Worm (Caenorhabditis elegans) whole organism, L4/young adult: Measurements from ENCODE around the gene ets-8.

Experiments
- W03F9.2 ChIP-seq: fragments of 150-350 bp; optimal IDR thresholded peaks from 2 replicates; lab custom pipeline; 2014; ENCODE audit warnings: missing biosample characterization, missing genetic modification characterization
- dao-5 ChIP-seq: sonication (generic microtip); optimal IDR thresholded peaks from 2 replicates; lab custom pipeline; 2016; ENCODE audit warnings: missing genotype, missing genetic modification characterization, moderate library complexity, missing compliant biosample characterization
- him-1 ChIP-seq: sonication (generic microtip); optimal IDR thresholded peaks from 2 replicates; lab custom pipeline; 2016; ENCODE audit warnings: missing genotype, missing genetic modification reagents, missing genetic modification characterization, missing compliant biosample characterization

DNA sequence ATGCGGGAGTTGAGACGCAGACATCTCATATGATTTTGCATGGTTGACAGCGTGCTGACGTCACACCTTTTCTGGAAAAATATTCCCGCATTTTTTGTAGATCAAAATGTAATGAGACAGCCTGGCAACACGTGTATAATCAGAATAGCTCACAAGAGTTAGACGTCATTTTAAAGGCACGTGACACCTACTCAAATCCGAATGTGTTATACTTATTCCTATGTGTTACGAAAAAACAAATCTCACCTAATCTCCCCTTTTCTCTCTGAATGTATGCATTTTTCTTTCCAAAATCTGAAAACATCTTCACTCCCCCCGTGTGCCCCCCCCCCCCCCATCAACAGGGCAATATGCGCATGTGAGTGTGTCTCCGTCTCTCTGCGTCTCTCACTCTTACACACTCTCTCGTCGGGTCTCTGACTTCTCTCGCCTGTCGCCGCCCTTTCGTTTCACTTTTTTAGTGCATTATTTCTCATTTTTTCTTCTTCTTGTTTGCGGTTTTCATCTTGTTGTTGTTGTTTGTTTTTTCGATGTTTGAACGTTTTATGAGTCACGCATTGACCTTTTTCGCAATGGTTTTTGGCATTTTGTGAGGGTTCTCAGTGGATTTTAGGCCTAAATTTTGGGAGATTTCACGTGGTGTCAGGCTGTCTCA, 8.2 kb upstream of the ets-8 start:
- TF ChIP-seq him-1 (no peak), dao-5 (no peak), W03F9.2 (tag; lab: Kevin White, UChicago) (no peak)
